Fruit fly (Drosophila melanogaster) whole organism, prepupa: ENCODE data around the gene GstD1.

Experiments
- Blimp-1 ChIP-seq: fragments of 200-800 bp; sonication (Bioruptor generic); optimal IDR thresholded peaks from 3 replicates; lab custom pipeline; 2017; ENCODE audit warnings: missing biosample characterization, missing genetic modification characterization, mild to moderate bottlenecking, moderate library complexity, missing genetic modification reagents
- CG10631 ChIP-seq: fragments of 200-800 bp; sonication (Bioruptor generic); optimal IDR thresholded peaks from 2 replicates; lab custom pipeline; 2016; ENCODE audit warnings: missing biosample characterization, missing genetic modification characterization
- CG10669 ChIP-seq: fragments of 200-800 bp; sonication (Bioruptor generic); optimal IDR thresholded peaks from 3 replicates; lab custom pipeline; 2018; ENCODE audit warnings: missing biosample characterization, mild to moderate bottlenecking, missing genetic modification characterization, moderate library complexity
- CG11294 ChIP-seq: fragments of 200-800 bp; sonication (Bioruptor generic); IDR thresholded peaks from 2 replicates; pipeline ENCODE4 v1.3.6; 2022; ENCODE audit warnings: missing biosample characterization, missing genetic modification characterization
- CG11902 ChIP-seq: fragments of 200-800 bp; sonication (Bioruptor generic); optimal IDR thresholded peaks from 3 replicates; lab custom pipeline; 2016; ENCODE audit warnings: missing biosample characterization, missing genetic modification characterization
- CG15336 ChIP-seq: fragments of 200-800 bp; sonication (Bioruptor generic); IDR thresholded peaks from 2 replicates; pipeline ENCODE4 v1.3.6; 2022; ENCODE audit warnings: missing biosample characterization, missing genetic modification characterization
- CG1621 ChIP-seq: fragments of 200-800 bp; sonication (Bioruptor generic); optimal IDR thresholded peaks from 3 replicates; lab custom pipeline; 2018; ENCODE audit warnings: missing biosample characterization, mild to moderate bottlenecking, missing genetic modification characterization
- CG16779 ChIP-seq: fragments of 200-800 bp; sonication (Bioruptor generic); optimal IDR thresholded peaks from 3 replicates; lab custom pipeline; 2017; ENCODE audit warnings: missing biosample characterization, mild to moderate bottlenecking, missing genetic modification characterization
- CG3032 ChIP-seq: fragments of 200-800 bp; optimal IDR thresholded peaks from 2 replicates; lab custom pipeline; 2019; ENCODE audit warnings: missing biosample characterization, mild to moderate bottlenecking, missing genetic modification characterization, moderate library complexity
- CG32006 ChIP-seq: fragments of 200-800 bp; sonication (Bioruptor generic); optimal IDR thresholded peaks from 3 replicates; lab custom pipeline; 2017; ENCODE audit warnings: missing biosample characterization, mild to moderate bottlenecking, missing genetic modification characterization
- CG34406 ChIP-seq: fragments of 200-800 bp; sonication (Bioruptor generic); optimal IDR thresholded peaks from 3 replicates; lab custom pipeline; 2016; ENCODE audit warnings: missing biosample characterization, missing genetic modification characterization
- CG3919 ChIP-seq: fragments of 200-800 bp; sonication (Bioruptor generic); optimal IDR thresholded peaks from 3 replicates; lab custom pipeline; 2016; ENCODE audit warnings: missing biosample characterization, missing genetic modification characterization
- CG4318 ChIP-seq: fragments of 200-800 bp; sonication (Bioruptor generic); optimal IDR thresholded peaks from 3 replicates; lab custom pipeline; 2017; ENCODE audit warnings: missing biosample characterization, mild to moderate bottlenecking, missing genetic modification characterization
- CG6163 ChIP-seq: fragments of 200-800 bp; sonication (Bioruptor generic); IDR thresholded peaks from 3 replicates; pipeline ENCODE4 v1.3.6; 2022; ENCODE audit warnings: missing biosample characterization, missing genetic modification characterization
- CG6792 ChIP-seq: fragments of 200-800 bp; sonication (Bioruptor generic); optimal IDR thresholded peaks from 3 replicates; lab custom pipeline; 2016; ENCODE audit warnings: missing biosample characterization, missing genetic modification characterization
- CG6808 ChIP-seq: fragments of 200-800 bp; sonication (Bioruptor generic); optimal IDR thresholded peaks from 3 replicates; lab custom pipeline; 2017; ENCODE audit warnings: missing biosample characterization, missing genetic modification characterization, mild to moderate bottlenecking, moderate library complexity, missing genetic modification reagents
- CG6854 ChIP-seq: fragments of 200-800 bp; sonication (Bioruptor generic); optimal IDR thresholded peaks from 2 replicates; lab custom pipeline; 2017; ENCODE audit warnings: missing biosample characterization, mild to moderate bottlenecking, missing genetic modification characterization
- CG9139 ChIP-seq: fragments of 200-800 bp; sonication (Bioruptor generic); optimal IDR thresholded peaks from 3 replicates; lab custom pipeline; 2017; ENCODE audit warnings: missing biosample characterization, mild to moderate bottlenecking, missing genetic modification characterization
- Eip75B ChIP-seq: fragments of 200-800 bp; sonication (Bioruptor generic); optimal IDR thresholded peaks from 3 replicates; lab custom pipeline; 2016; ENCODE audit warnings: missing biosample characterization, missing genetic modification characterization
- Eip78C ChIP-seq: fragments of 200-800 bp; sonication (Bioruptor generic); peaks from one replicate; lab custom pipeline; 2016; ENCODE audit warnings: missing biosample characterization, missing genetic modification characterization
- Ets21C ChIP-seq: fragments of 200-800 bp; sonication (Bioruptor generic); optimal IDR thresholded peaks from 3 replicates; lab custom pipeline; 2016; ENCODE audit warnings: missing biosample characterization, missing genetic modification characterization
- Ets96B ChIP-seq: fragments of 200-800 bp; optimal IDR thresholded peaks from 2 replicates; lab custom pipeline; 2019; ENCODE audit warnings: missing biosample characterization, mild to moderate bottlenecking, missing genetic modification characterization, moderate library complexity
- Hr38 ChIP-seq: sonication (Bioruptor generic); optimal IDR thresholded peaks from 2 replicates; lab custom pipeline; 2016; ENCODE audit warnings: missing biosample characterization, missing genetic modification characterization
- Hr39 ChIP-seq: fragments of 200-800 bp; sonication (Bioruptor generic); optimal IDR thresholded peaks from 2 replicates; lab custom pipeline; 2016; ENCODE audit warnings: missing biosample characterization, missing genetic modification characterization
- Hr4 ChIP-seq: fragments of 200-800 bp; sonication (Bioruptor generic); optimal IDR thresholded peaks from 3 replicates; lab custom pipeline; 2016; ENCODE audit warnings: missing biosample characterization, missing genetic modification characterization
- Lpt ChIP-seq: fragments of 200-800 bp; sonication (Bioruptor generic); optimal IDR thresholded peaks from 3 replicates; lab custom pipeline; 2016; ENCODE audit warnings: missing biosample characterization, missing genetic modification characterization
- Met ChIP-seq: fragments of 200-800 bp; sonication (Bioruptor generic); optimal IDR thresholded peaks from 3 replicates; lab custom pipeline; 2016; ENCODE audit warnings: missing biosample characterization, missing genetic modification characterization
- OdsH ChIP-seq: fragments of 200-800 bp; sonication (Bioruptor generic); optimal IDR thresholded peaks from 3 replicates; lab custom pipeline; 2016; ENCODE audit warnings: missing biosample characterization, missing genetic modification characterization
- Smox ChIP-seq: fragments of 200-800 bp; sonication (Bioruptor generic); optimal IDR thresholded peaks from 3 replicates; lab custom pipeline; 2016; ENCODE audit warnings: missing biosample characterization, missing genetic modification characterization
- Sox14 ChIP-seq: fragments of 200-800 bp; sonication (Bioruptor generic); optimal IDR thresholded peaks from 3 replicates; lab custom pipeline; 2016; ENCODE audit warnings: missing biosample characterization, missing genetic modification characterization
- Sox15 ChIP-seq: fragments of 200-800 bp; sonication (Bioruptor generic); optimal IDR thresholded peaks from 3 replicates; lab custom pipeline; 2016; ENCODE audit warnings: missing biosample characterization, missing genetic modification characterization
- achi ChIP-seq: fragments of 200-800 bp; sonication (Bioruptor generic); optimal IDR thresholded peaks from 3 replicates; lab custom pipeline; 2016; ENCODE audit warnings: missing biosample characterization, missing genetic modification characterization
- acj6 ChIP-seq: fragments of 200-800 bp; sonication (Bioruptor generic); optimal IDR thresholded peaks from 3 replicates; lab custom pipeline; 2016; ENCODE audit warnings: missing biosample characterization, missing genetic modification characterization
- dac ChIP-seq: fragments of 200-800 bp; sonication (Bioruptor generic); optimal IDR thresholded peaks from 2 replicates; lab custom pipeline; 2017; ENCODE audit warnings: missing biosample characterization, mild to moderate bottlenecking, missing genetic modification characterization
- dsx ChIP-seq: fragments of 200-800 bp; optimal IDR thresholded peaks from 3 replicates; lab custom pipeline; 2019; ENCODE audit warnings: missing biosample characterization, mild to moderate bottlenecking, missing genetic modification characterization, moderate library complexity; ENCODE audit not compliant: poor library complexity, severe bottlenecking
- eg ChIP-seq: fragments of 200-800 bp; sonication (Bioruptor generic); IDR thresholded peaks from 3 replicates; pipeline ENCODE4 v1.3.6; 2022; ENCODE audit warnings: missing biosample characterization, missing genetic modification characterization
- fd59A ChIP-seq: fragments of 200-800 bp; sonication (Bioruptor generic); optimal IDR thresholded peaks from 2 replicates; lab custom pipeline; 2017; ENCODE audit warnings: missing biosample characterization, mild to moderate bottlenecking, missing genetic modification characterization, missing genetic modification reagents
- fd85E ChIP-seq: fragments of 200-800 bp; sonication (Bioruptor generic); optimal IDR thresholded peaks from 3 replicates; lab custom pipeline; 2016; ENCODE audit warnings: missing biosample characterization, missing genetic modification characterization
- lz ChIP-seq: fragments of 200-800 bp; sonication (Bioruptor generic); optimal IDR thresholded peaks from 3 replicates; lab custom pipeline; 2016; ENCODE audit warnings: missing biosample characterization, missing genetic modification characterization
- pdm3 ChIP-seq: fragments of 200-800 bp; sonication (Bioruptor generic); optimal IDR thresholded peaks from 3 replicates; lab custom pipeline; 2016; ENCODE audit warnings: missing biosample characterization, missing genetic modification characterization
- salr ChIP-seq, 2 experiments: fragments of 200-800 bp; sonication (Bioruptor generic); optimal IDR thresholded peaks; 3 replicates each; lab custom pipeline; 2016 to 2018; ENCODE audit warnings: missing biosample characterization in 2 of 2, missing genetic modification characterization in 2 of 2, mild to moderate bottlenecking in 1 of 2
- ss ChIP-seq, 2 experiments: fragments of 200-800 bp; sonication (Bioruptor generic); optimal IDR thresholded peaks; 2 replicates in 1 of 2; 3 replicates in 1 of 2; lab custom pipeline; 2017 to 2018; ENCODE audit warnings: mild to moderate bottlenecking in 2 of 2, missing biosample characterization in 2 of 2, missing genetic modification characterization in 2 of 2, moderate library complexity in 1 of 2
- svp ChIP-seq: fragments of 200-800 bp; sonication (Bioruptor generic); peaks from one replicate; lab custom pipeline; 2016; ENCODE audit warnings: missing biosample characterization, missing genetic modification characterization
- topi ChIP-seq: fragments of 200-800 bp; sonication (Bioruptor generic); optimal IDR thresholded peaks from 3 replicates; lab custom pipeline; 2016; ENCODE audit warnings: missing biosample characterization, missing genetic modification characterization
- vri ChIP-seq: fragments of 200-800 bp; sonication (Bioruptor generic); optimal IDR thresholded peaks from 3 replicates; lab custom pipeline; 2016; ENCODE audit warnings: missing biosample characterization, mild to moderate bottlenecking, missing genetic modification characterization

Gene GstD1

dm6 chr3R:12350497-12350896, 18.6 kb downstream of the GstD1 start, which contains the start of gene CG10038 (continued):
- peak; percentile 86 for TF ChIP-seq svp
- TF ChIP-seq Met (GFP tag; lab: Kevin White, UChicago), result peak; percentile 28
- TF ChIP-seq CG3919 (GFP tag; lab: Kevin White, UChicago), result peak; percentile 14

- TF ChIP-seq svp (peak; percentile 28), Sox15 (no peak), CG3032 (tag; lab: Kevin White, UChicago) (no peak)
- TF ChIP-seq, all 60 proteins: peak for 1
These were observed 21.4 kb downstream of the GstD1 start for dm6 chr3R:12347659-12348058.

DNA sequence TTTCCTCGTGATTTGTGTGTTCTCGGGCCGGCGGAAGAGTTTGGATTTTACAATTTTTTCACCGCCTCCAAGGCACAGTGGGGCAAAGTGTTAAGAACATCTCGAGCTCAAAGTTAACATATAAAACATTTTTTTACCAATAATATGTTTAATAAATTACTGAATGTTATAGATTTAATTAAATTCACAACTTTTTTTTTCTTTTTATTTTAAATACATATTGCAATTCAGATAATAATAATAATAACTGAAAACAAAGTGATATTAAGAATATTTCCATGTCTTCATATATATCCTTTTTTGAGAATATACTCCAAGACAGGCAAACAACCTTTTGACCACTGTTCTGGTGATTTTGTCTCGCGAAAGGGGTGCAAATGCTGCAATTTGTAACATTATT, 23.1 kb downstream of the GstD1 start:
- TF ChIP-seq svp (peak; percentile 3), CG1621 (tag; lab: Kevin White, UChicago) (no peak)

DNA sequence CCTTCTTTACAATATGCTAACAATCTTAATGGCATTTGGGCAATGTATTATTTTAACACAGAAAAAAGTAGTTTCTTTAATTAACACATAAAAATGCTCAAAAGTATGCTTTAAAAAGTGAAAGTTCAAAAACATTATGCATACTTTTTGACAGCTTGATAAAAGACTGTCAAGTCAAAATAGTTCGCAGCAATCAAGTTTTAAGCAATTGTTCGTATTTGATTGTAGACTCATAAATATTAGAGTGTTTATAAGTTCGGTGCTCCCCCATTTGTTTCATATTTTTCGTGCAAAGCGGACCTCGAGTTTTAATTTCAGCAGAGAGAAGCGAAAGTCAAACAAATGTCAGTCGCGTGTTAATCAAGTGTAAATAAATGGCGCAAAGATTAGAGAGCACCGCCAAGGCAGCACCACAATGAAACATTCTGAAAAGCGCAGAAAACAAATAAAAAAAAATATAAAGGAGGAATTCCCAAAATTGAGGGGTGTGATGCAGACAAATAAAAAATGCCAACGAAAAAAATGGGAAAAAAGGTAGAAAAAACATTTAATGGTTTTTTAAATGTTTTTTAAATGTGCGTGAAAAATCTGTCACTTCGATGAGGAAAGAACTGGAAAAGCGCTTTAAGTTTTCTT, 24.0 kb downstream of the GstD1 start:
- no peak for TF ChIP-seq CG15336 (GFP tag; lab: Robert Waterston, UW)
- TF ChIP-seq CG6792 (GFP tag; lab: Kevin White, UChicago), result no peak
- TF ChIP-seq Hr39 (GFP tag; lab: Kevin White, UChicago), result peak; percentile 50
- TF ChIP-seq ss (GFP tag; optimal IDR thresholded peaks at IDR 0.05; lab: Kevin White, UChicago), result no peak
- TF ChIP-seq Hr4, result no peak
- no peak for TF ChIP-seq OdsH (GFP tag; lab: Kevin White, UChicago)
- TF ChIP-seq salr (GFP tag; optimal IDR thresholded peaks at IDR 0.05; lab: Kevin White, UChicago), result no peak
- peak; percentile 68 for TF ChIP-seq Eip78C (GFP tag; lab: Kevin White, UChicago)
- TF ChIP-seq svp, result peak; percentile 85
- no peak for TF ChIP-seq CG3919 (GFP tag; lab: Kevin White, UChicago)
- no peak for TF ChIP-seq Hr38 (GFP tag; lab: Kevin White, UChicago)
- no peak for TF ChIP-seq CG16779 (tag; lab: Kevin White, UChicago)
- no peak for TF ChIP-seq CG3032 (tag; lab: Kevin White, UChicago)
- TF ChIP-seq Sox14 (GFP tag; lab: Kevin White, UChicago), result no peak
- no peak for TF ChIP-seq CG6808 (GFP tag; lab: Kevin White, UChicago)
- no peak for TF ChIP-seq CG10631 (GFP tag; lab: Kevin White, UChicago)
- TF ChIP-seq lz (GFP tag; lab: Kevin White, UChicago), result peak; percentile 24
- no peak for TF ChIP-seq Sox15
- TF ChIP-seq topi (GFP tag; lab: Kevin White, UChicago), result peak; percentile 45
- TF ChIP-seq Eip75B (GFP tag; lab: Kevin White, UChicago), result no peak
- no peak for TF ChIP-seq CG4318 (GFP tag; lab: Kevin White, UChicago)
- TF ChIP-seq Ets21C, result peak; percentile 36
- no peak for TF ChIP-seq eg (GFP tag; lab: Robert Waterston, UW)
- TF ChIP-seq achi, result no peak
- TF ChIP-seq CG1621 (tag; lab: Kevin White, UChicago), result no peak
- TF ChIP-seq Blimp-1 (GFP tag; lab: Kevin White, UChicago), result peak; percentile 15
- TF ChIP-seq vri (GFP tag; lab: Kevin White, UChicago), result no peak
- TF ChIP-seq Ets96B, result no peak
- TF ChIP-seq CG6163 (GFP tag; lab: Robert Waterston, UW), result no peak
- TF ChIP-seq CG9139, result no peak
- TF ChIP-seq fd85E (GFP tag; lab: Kevin White, UChicago), result no peak
- TF ChIP-seq dac (GFP tag; lab: Kevin White, UChicago), result no peak
- no peak for TF ChIP-seq CG6854 (GFP tag; lab: Kevin White, UChicago)
- no peak for TF ChIP-seq dsx
- TF ChIP-seq Smox (GFP tag; lab: Kevin White, UChicago), result peak; percentile 18
- no peak for TF ChIP-seq CG11902 (GFP tag; lab: Kevin White, UChicago)
- no peak for TF ChIP-seq CG32006 (GFP tag; lab: Kevin White, UChicago)
- TF ChIP-seq CG11294 (GFP tag; lab: Robert Waterston, UW), result no peak
- peak; percentile 50 for TF ChIP-seq Met (GFP tag; lab: Kevin White, UChicago)
- no peak for TF ChIP-seq CG10669 (GFP tag; lab: Kevin White, UChicago)
- TF ChIP-seq pdm3, result no peak
- no peak for TF ChIP-seq acj6 (GFP tag; lab: Kevin White, UChicago)
- no peak for TF ChIP-seq Lpt (GFP tag; lab: Kevin White, UChicago)
- no peak for TF ChIP-seq fd59A (GFP tag; lab: Kevin White, UChicago)
- no peak for TF ChIP-seq CG34406 (GFP tag; lab: Kevin White, UChicago)
